Worm (Caenorhabditis elegans): Measurements from ENCODE around the gene K02D10.8.

Gene K02D10.8

ce11 chrIII:8800796-8801083 lies 14.6 kb downstream of the K02D10.8 start:
- TF ChIP-seq unc-62 (GFP tag; optimal IDR thresholded peaks at IDR 0.05) (no peak), sma-3 (GFP tag; optimal IDR thresholded peaks at IDR 0.05) (peak; percentile 10), ztf-1 (GFP tag; conservative IDR thresholded peaks at IDR 0.05) (no peak), ztf-11 (tag; optimal IDR thresholded peaks at IDR 0.05) (no peak), nhr-25 (tag; optimal IDR thresholded peaks at IDR 0.05) (peak; percentile 29), fos-1 (tag; optimal IDR thresholded peaks at IDR 0.05) (no peak), mbf-1 (tag; optimal IDR thresholded peaks at IDR 0.05) (no peak)

DNA sequence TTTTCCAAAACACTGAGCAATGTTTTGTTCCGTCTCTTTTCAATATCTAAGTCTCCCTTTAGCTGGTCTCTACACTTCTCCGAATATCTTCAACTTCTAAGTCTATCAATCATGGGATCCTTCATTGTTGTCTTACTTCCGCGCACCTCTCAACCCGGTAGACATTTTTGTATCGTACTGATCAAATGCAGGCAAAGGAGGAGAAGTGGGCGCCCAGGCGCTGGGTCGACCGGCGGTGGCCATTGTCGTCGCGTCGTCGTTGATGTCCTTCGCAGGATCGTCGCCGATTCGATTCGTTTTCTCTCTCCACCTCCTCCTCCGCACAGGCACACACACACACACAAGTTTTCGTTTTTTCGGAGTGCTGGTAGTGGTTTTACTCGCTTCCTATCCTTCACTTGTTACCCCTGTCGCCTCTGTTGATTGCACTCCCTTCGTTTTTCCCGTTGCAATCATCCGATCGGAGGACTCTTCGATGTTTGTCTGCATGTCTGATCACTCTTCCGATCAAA lies 15.2 kb downstream of the K02D10.8 start:
- TF ChIP-seq sma-9 (GFP tag; optimal IDR thresholded peaks at IDR 0.05) (no peak), sma-9 (tag; optimal IDR thresholded peaks at IDR 0.05) (no peak), lsy-2 (tag; optimal IDR thresholded peaks at IDR 0.05) (no peak), fos-1 (tag; optimal IDR thresholded peaks at IDR 0.05) (no peak), ztf-4 (tag; optimal IDR thresholded peaks at IDR 0.05) (no peak), skn-1 (tag; optimal IDR thresholded peaks at IDR 0.05) (no peak), lin-11 (tag; optimal IDR thresholded peaks at IDR 0.05) (no peak), ceh-82 (tag; optimal IDR thresholded peaks at IDR 0.05) (no peak), nhr-12 (tag; optimal IDR thresholded peaks at IDR 0.05) (no peak), nhr-10 (tag; optimal IDR thresholded peaks at IDR 0.05) (no peak), nhr-77 (tag; optimal IDR thresholded peaks at IDR 0.05) (no peak), ztf-1 (GFP tag; conservative IDR thresholded peaks at IDR 0.05) (no peak), unc-62 (GFP tag; optimal IDR thresholded peaks at IDR 0.05) (no peak), unc-39 (tag; optimal IDR thresholded peaks at IDR 0.05) (no peak), F13H6.1 (tag; optimal IDR thresholded peaks at IDR 0.05) (no peak), nhr-6 (tag; optimal IDR thresholded peaks at IDR 0.05) (no peak), R02D3.7 (tag; optimal IDR thresholded peaks at IDR 0.05) (no peak), mdl-1 (tag; optimal IDR thresholded peaks at IDR 0.05) (no peak), peb-1 (tag; optimal IDR thresholded peaks at IDR 0.05) (no peak), nhr-129 (tag; optimal IDR thresholded peaks at IDR 0.05) (no peak), crh-2 (tag; optimal IDR thresholded peaks at IDR 0.05) (no peak)

ce11 chrIII:8801864-8802818 lies 16.0 kb downstream of the K02D10.8 start:
- TF ChIP-seq ztf-11 (tag; optimal IDR thresholded peaks at IDR 0.05) (peak; percentile 42), ztf-4 (tag; optimal IDR thresholded peaks at IDR 0.05) (peak; percentile 96), ZK546.5 (tag; optimal IDR thresholded peaks at IDR 0.05) (peak; percentile 45), sma-9 (GFP tag; optimal IDR thresholded peaks at IDR 0.05) (peak; percentile 98), sma-9 (tag; optimal IDR thresholded peaks at IDR 0.05) (peak; percentile 85), mdl-1 (tag; optimal IDR thresholded peaks at IDR 0.05) (peak; percentile 87 to 95), Y55F3AM.14 (GFP tag; optimal IDR thresholded peaks at IDR 0.05) (peak; percentile 92), unc-62 (GFP tag; optimal IDR thresholded peaks at IDR 0.05) (peak; percentile 86), mab-5 (tag; optimal IDR thresholded peaks at IDR 0.05) (peak; percentile 38), peb-1 (tag; optimal IDR thresholded peaks at IDR 0.05) (no peak), unc-55 (GFP tag; optimal IDR thresholded peaks at IDR 0.05) (peak; percentile 97), nhr-23 (tag; optimal IDR thresholded peaks at IDR 0.05) (no peak), nhr-10 (tag; optimal IDR thresholded peaks at IDR 0.05) (no peak), blmp-1 (tag; optimal IDR thresholded peaks at IDR 0.05; ENCODE audit: insufficient read depth) (peak; percentile 57), ceh-16 (tag; optimal IDR thresholded peaks at IDR 0.05) (peak; percentile 90), nhr-25 (tag; optimal IDR thresholded peaks at IDR 0.05) (peak; percentile 98), zag-1 (tag; optimal IDR thresholded peaks at IDR 0.05) (peak; percentile 93), nhr-12 (tag; optimal IDR thresholded peaks at IDR 0.05) (no peak), C34F6.9 (tag; optimal IDR thresholded peaks at IDR 0.05) (peak; percentile 99), F13H6.1 (tag; optimal IDR thresholded peaks at IDR 0.05) (peak; percentile 100), dmd-4 (tag; optimal IDR thresholded peaks at IDR 0.05) (no peak), nhr-237 (tag; optimal IDR thresholded peaks at IDR 0.05) (peak; percentile 80), nhr-6 (tag; optimal IDR thresholded peaks at IDR 0.05) (peak; percentile 97), egl-27 (tag; optimal IDR thresholded peaks at IDR 0.05) (peak; percentile 99), ceh-82 (tag; optimal IDR thresholded peaks at IDR 0.05) (peak; percentile 71), crh-2 (tag; optimal IDR thresholded peaks at IDR 0.05) (peak; percentile 99), lin-11 (tag; optimal IDR thresholded peaks at IDR 0.05) (peak; percentile 92), aly-2 (tag; optimal IDR thresholded peaks at IDR 0.05) (no peak), nhr-11 (tag; optimal IDR thresholded peaks at IDR 0.05) (no peak), nhr-77 (tag; optimal IDR thresholded peaks at IDR 0.05) (peak; percentile 83), lin-13 (GFP tag; optimal IDR thresholded peaks at IDR 0.05) (peak; percentile 83), sma-3 (GFP tag; optimal IDR thresholded peaks at IDR 0.05) (peak; percentile 96), unc-39 (tag; optimal IDR thresholded peaks at IDR 0.05) (no peak), nhr-21 (tag; optimal IDR thresholded peaks at IDR 0.05) (peak; percentile 95), gmeb-1 (tag; optimal IDR thresholded peaks at IDR 0.05) (peak; percentile 81), lsy-2 (tag; optimal IDR thresholded peaks at IDR 0.05) (peak; percentile 77 to 95), sem-4 (tag; optimal IDR thresholded peaks at IDR 0.05) (peak; percentile 96), ama-1 (optimal IDR thresholded peaks at IDR 0.05) (peak; percentile 76), ztf-1 (GFP tag; conservative IDR thresholded peaks at IDR 0.05) (no peak), alr-1 (tag; optimal IDR thresholded peaks at IDR 0.05) (peak; percentile 99)

Measured in whole organism, L2 larva.